Worm (Caenorhabditis elegans): ENCODE data around the gene sfxn-1.4.

DNA sequence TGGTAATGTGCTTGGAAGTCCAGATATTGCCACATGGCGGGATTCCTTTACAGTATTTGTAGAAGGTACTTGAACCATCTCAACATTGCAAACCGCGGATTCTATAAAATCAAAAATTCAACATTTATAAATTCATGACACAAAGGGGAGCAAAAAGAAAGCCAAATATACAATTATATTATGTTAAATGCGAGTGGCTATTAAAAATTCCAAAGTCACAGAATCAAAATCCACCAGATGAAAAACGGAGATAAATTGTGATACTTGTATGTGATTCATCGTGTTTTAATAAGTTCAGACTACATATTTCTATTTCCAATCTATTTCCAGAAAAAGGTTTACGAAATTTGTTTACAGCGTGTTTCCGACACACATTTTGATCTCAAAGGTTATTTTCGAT, 47.5 kb downstream of the sfxn-1.4 start, which contains the start of gene din-1:
- TF ChIP-seq pag-3 (tag; optimal IDR thresholded peaks at IDR 0.05; ENCODE audit: borderline replicate concordance, insufficient read depth) (no peak), mab-9 (GFP tag; IDR thresholded peaks at IDR 0.05) (no peak), mdl-1 (tag; optimal IDR thresholded peaks at IDR 0.05) (no peak), lin-14 (GFP tag; optimal IDR thresholded peaks at IDR 0.05) (no peak), ces-1 (GFP tag; optimal IDR thresholded peaks at IDR 0.05) (no peak), pqm-1 (tag; optimal IDR thresholded peaks at IDR 0.05) (no peak), snu-23 (GFP tag; optimal IDR thresholded peaks at IDR 0.05) (no peak), aly-2 (tag; optimal IDR thresholded peaks at IDR 0.05) (no peak), hlh-4 (tag; optimal IDR thresholded peaks at IDR 0.05) (no peak)

All from whole organism, L1 larva.